Fruit fly (Drosophila melanogaster) whole organism, adult: ENCODE measurements around the gene ash1.

Experiments used
- CG11617 ChIP-seq: fragments of 200-800 bp; sonication (Bioruptor generic); optimal IDR thresholded peaks from 2 replicates; lab custom pipeline; 2017; ENCODE audit warnings: mild to moderate bottlenecking, missing biosample characterization, missing genetic modification reagents, missing genetic modification characterization
- CG12768 ChIP-seq: fragments of 200-800 bp; sonication (Bioruptor generic); optimal IDR thresholded peaks from 2 replicates; lab custom pipeline; 2017; ENCODE audit warnings: missing biosample characterization, missing genetic modification characterization, mild to moderate bottlenecking, moderate library complexity, missing genetic modification reagents
- CG14711 ChIP-seq: fragments of 200-800 bp; sonication (Bioruptor generic); optimal IDR thresholded peaks from 2 replicates; lab custom pipeline; 2018; ENCODE audit warnings: missing biosample characterization, mild to moderate bottlenecking, missing genetic modification characterization, moderate library complexity
- CG33017 ChIP-seq: fragments of 200-800 bp; sonication (Bioruptor generic); optimal IDR thresholded peaks from 2 replicates; lab custom pipeline; 2018; ENCODE audit warnings: missing biosample characterization, mild to moderate bottlenecking, missing genetic modification characterization, moderate library complexity
- CG7045 ChIP-seq: fragments of 200-800 bp; sonication (Bioruptor generic); optimal IDR thresholded peaks from 2 replicates; lab custom pipeline; 2017; ENCODE audit warnings: missing biosample characterization, mild to moderate bottlenecking, missing genetic modification characterization
- Crg-1 ChIP-seq: fragments of 200-800 bp; sonication (Bioruptor generic); optimal IDR thresholded peaks from 2 replicates; lab custom pipeline; 2016; ENCODE audit warnings: missing biosample characterization, missing genetic modification characterization
- Hr96 ChIP-seq: fragments of 200-800 bp; sonication (Bioruptor generic); optimal IDR thresholded peaks from 2 replicates; lab custom pipeline; 2016; ENCODE audit warnings: missing biosample characterization, missing genetic modification characterization
- Mnt ChIP-seq: fragments of 200-800 bp; sonication (Bioruptor generic); optimal IDR thresholded peaks from 2 replicates; lab custom pipeline; 2016; ENCODE audit warnings: missing biosample characterization, mild to moderate bottlenecking, missing genetic modification characterization
- bab1 ChIP-seq: fragments of 200-800 bp; sonication (Bioruptor generic); optimal IDR thresholded peaks from 3 replicates; lab custom pipeline; 2019; ENCODE audit warnings: missing biosample characterization, mild to moderate bottlenecking, missing genetic modification characterization, moderate library complexity
- cic ChIP-seq: fragments of 200-800 bp; sonication (Bioruptor generic); optimal IDR thresholded peaks from 2 replicates; lab custom pipeline; 2017; ENCODE audit warnings: missing biosample characterization, mild to moderate bottlenecking, missing genetic modification characterization, moderate library complexity
- cnc ChIP-seq, 2 experiments: fragments of >200 bp; optimal IDR thresholded peaks; 2 replicates each; lab custom pipeline; 2017
- tj ChIP-seq: fragments of 200-800 bp; sonication (Bioruptor generic); optimal IDR thresholded peaks from 3 replicates; lab custom pipeline; 2017; ENCODE audit warnings: missing biosample characterization, mild to moderate bottlenecking, missing genetic modification characterization, moderate library complexity

DNA sequence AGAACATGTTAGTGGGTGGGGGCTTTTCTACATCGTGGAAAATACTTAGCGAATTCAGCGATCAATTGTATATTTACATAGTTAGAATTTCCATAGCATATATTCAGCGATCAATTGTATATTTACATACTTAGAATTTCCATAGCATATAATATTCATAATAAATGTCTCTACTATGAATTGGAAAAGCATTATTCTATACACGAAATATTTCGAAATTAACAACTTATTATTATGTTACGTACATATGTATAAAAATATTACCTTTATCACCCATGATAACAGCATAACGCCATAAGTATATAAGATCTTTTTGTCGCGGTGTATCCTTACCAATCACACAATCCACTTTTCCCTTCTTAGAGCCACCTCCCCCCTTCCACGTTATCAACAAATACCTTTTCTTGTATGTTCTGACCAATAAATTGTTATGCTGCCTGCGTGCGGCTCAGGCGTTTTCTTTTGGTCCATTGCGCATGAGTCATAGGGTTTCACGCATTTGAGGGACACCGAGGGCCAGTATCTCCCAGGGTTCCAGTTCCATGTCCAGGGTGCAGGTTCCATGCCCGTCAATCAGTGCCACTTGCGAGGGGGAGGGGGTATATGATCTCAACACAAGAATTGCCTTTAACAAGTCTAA is 38.4 kb upstream of the ash1 start:
- TF ChIP-seq Mnt (GFP tag; lab: Kevin White, UChicago) = no peak
- no peak for TF ChIP-seq tj (GFP tag; lab: Kevin White, UChicago)
- no peak for TF ChIP-seq CG7045 (GFP tag; lab: Kevin White, UChicago)
- TF ChIP-seq CG33017 (tag; lab: Kevin White, UChicago) = no peak
- TF ChIP-seq Crg-1 = no peak
- no peak for TF ChIP-seq bab1
- TF ChIP-seq CG14711 = no peak
- TF ChIP-seq CG11617 = no peak
- TF ChIP-seq CG12768 (GFP tag; lab: Kevin White, UChicago) = no peak
- no peak for TF ChIP-seq cnc (optimal IDR thresholded peaks at IDR 0.05; lab: Kevin White, UChicago)
- no peak for TF ChIP-seq cic (GFP tag; lab: Kevin White, UChicago)
- no peak for TF ChIP-seq Hr96 (GFP tag; lab: Kevin White, UChicago)
